Worm (Caenorhabditis elegans) whole organism, early embryonic: Measurements from ENCODE around the gene asns-2.

Source experiments
- aly-1 ChIP-seq: sonication (generic microtip); optimal IDR thresholded peaks from 2 replicates; lab custom pipeline; 2016; ENCODE audit warnings: missing genetic modification characterization, missing compliant biosample characterization
- ama-1 ChIP-seq: fragments of 150-350 bp; optimal IDR thresholded peaks from 2 replicates; lab custom pipeline; 2014
- ets-7 ChIP-seq: sonication (generic microtip); optimal IDR thresholded peaks from 2 replicates; lab custom pipeline; 2016; ENCODE audit warnings: missing genotype, missing genetic modification characterization, missing compliant biosample characterization
- pes-1 ChIP-seq: fragments of 200-800 bp; sonication (Bioruptor generic); IDR thresholded peaks from 2 replicates; pipeline ENCODE4 v1.3.6; 2022; ENCODE audit warnings: missing genetic modification reagents, missing genetic modification characterization, missing compliant biosample characterization
- sea-1 ChIP-seq: fragments of 200-800 bp; sonication (Bioruptor generic); conservative IDR thresholded peaks from 2 replicates; pipeline ENCODE4 v1.3.6; 2022; ENCODE audit warnings: missing genetic modification characterization, missing compliant biosample characterization
- tbx-11 ChIP-seq: fragments of 200-800 bp; sonication (Bioruptor generic); IDR thresholded peaks from 2 replicates; pipeline ENCODE4 v1.3.6; 2022; ENCODE audit warnings: missing genetic modification characterization, missing compliant biosample characterization
- tra-4 ChIP-seq: sonication (generic microtip); optimal IDR thresholded peaks from 2 replicates; lab custom pipeline; 2017; ENCODE audit warnings: missing genetic modification characterization, missing compliant biosample characterization

DNA sequence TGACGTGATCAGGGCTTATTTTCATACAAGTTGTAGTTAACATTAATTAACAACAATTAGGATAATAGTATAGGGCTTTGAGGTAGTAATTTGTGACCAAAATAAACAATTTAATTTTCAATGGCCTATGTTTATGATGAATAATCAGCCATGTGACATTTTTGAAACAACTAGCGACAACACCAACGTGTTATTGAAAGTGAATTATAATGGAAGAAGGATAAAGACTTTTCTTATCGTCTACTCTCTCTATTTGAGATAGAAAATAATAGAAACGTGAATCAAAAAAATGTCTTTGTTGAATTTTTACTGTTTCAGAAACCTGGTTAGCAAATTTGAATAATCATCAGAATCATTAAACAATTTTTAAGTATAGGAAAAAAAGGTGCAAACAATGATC lies 12.9 kb downstream of the asns-2 start:
- TF ChIP-seq ama-1 (lab: Kevin White, UChicago), result no peak
- no peak for TF ChIP-seq tbx-11 (GFP tag; lab: Robert Waterston, UW)
- no peak for TF ChIP-seq tra-4
- TF ChIP-seq sea-1 (GFP tag; lab: Robert Waterston, UW), result no peak
- no peak for TF ChIP-seq aly-1 (tag; lab: Kevin White, UChicago)
- TF ChIP-seq ets-7 (tag; lab: Kevin White, UChicago), result no peak
- no peak for TF ChIP-seq pes-1 (GFP tag; lab: Robert Waterston, UW)
